Worm (Caenorhabditis elegans) whole organism, mixed stage, embryonic: ENCODE data around the gene Y62H9A.13.

Experiments used
- M03D4.4 ChIP-seq: sonication (generic microtip); optimal IDR thresholded peaks from 2 replicates; lab custom pipeline; 2017; ENCODE audit warnings: mild to moderate bottlenecking, missing genetic modification characterization, missing compliant biosample characterization
- bed-3 ChIP-seq: fragments of 200-800 bp; sonication (Bioruptor generic); optimal IDR thresholded peaks from 3 replicates; lab custom pipeline; 2018; ENCODE audit warnings: mild to moderate bottlenecking, missing genetic modification characterization, moderate library complexity, missing compliant biosample characterization
- blmp-1 ChIP-seq: fragments of 150-350 bp; optimal IDR thresholded peaks from 2 replicates; lab custom pipeline; 2014; ENCODE audit warnings: missing biosample characterization, missing genetic modification characterization
- ceh-39 ChIP-seq: fragments of 150-350 bp; optimal IDR thresholded peaks from 2 replicates; lab custom pipeline; 2014; ENCODE audit warnings: missing biosample characterization, missing genetic modification characterization
- ces-1 ChIP-seq: fragments of 150-350 bp; optimal IDR thresholded peaks from 2 replicates; lab custom pipeline; 2014; ENCODE audit warnings: missing biosample characterization, missing genetic modification reagents, missing genetic modification characterization
- cnd-1 ChIP-seq: fragments of 200-800 bp; sonication (Bioruptor generic); optimal IDR thresholded peaks from 2 replicates; lab custom pipeline; 2018; ENCODE audit warnings: mild to moderate bottlenecking, missing genetic modification characterization, missing compliant biosample characterization
- elt-1 ChIP-seq: sonication (generic microtip); optimal IDR thresholded peaks from 2 replicates; lab custom pipeline; 2017; ENCODE audit warnings: missing genetic modification characterization, mild to moderate bottlenecking, missing compliant biosample characterization, antibody characterized with exemption, moderate library complexity, borderline replicate concordance; ENCODE audit not compliant: insufficient read depth
- elt-3 ChIP-seq: fragments of 150-350 bp; optimal IDR thresholded peaks from 2 replicates; lab custom pipeline; 2014; ENCODE audit warnings: missing biosample characterization, missing genetic modification characterization
- flh-1 ChIP-seq: fragments of 200-800 bp; sonication (Bioruptor generic); optimal IDR thresholded peaks from 2 replicates; lab custom pipeline; 2018; ENCODE audit warnings: mild to moderate bottlenecking, missing genetic modification characterization, moderate library complexity, missing compliant biosample characterization
- ham-2 ChIP-seq: fragments of 200-800 bp; sonication (Bioruptor generic); optimal IDR thresholded peaks from 2 replicates; lab custom pipeline; 2018; ENCODE audit warnings: mild to moderate bottlenecking, missing genetic modification characterization, missing compliant biosample characterization
- hlh-1 ChIP-seq: fragments of 150-350 bp; optimal IDR thresholded peaks from 2 replicates; lab custom pipeline; 2014; ENCODE audit warnings: missing biosample characterization, missing genetic modification reagents, missing genetic modification characterization
- lin-13 ChIP-seq: fragments of 150-350 bp; optimal IDR thresholded peaks from 2 replicates; lab custom pipeline; 2014; ENCODE audit warnings: missing biosample characterization, missing genetic modification characterization
- lin-32 ChIP-seq: fragments of 200-800 bp; sonication (Bioruptor generic); optimal IDR thresholded peaks from 2 replicates; lab custom pipeline; 2018; ENCODE audit warnings: mild to moderate bottlenecking, missing genetic modification characterization, missing compliant biosample characterization
- lsy-2 ChIP-seq: fragments of 150-350 bp; optimal IDR thresholded peaks from 2 replicates; lab custom pipeline; 2014; ENCODE audit warnings: missing biosample characterization, missing genetic modification characterization
- mep-1 ChIP-seq: fragments of 150-350 bp; optimal IDR thresholded peaks from 2 replicates; lab custom pipeline; 2017; ENCODE audit warnings: missing biosample characterization, missing genetic modification reagents, missing genetic modification characterization, inconsistent platforms
- mls-2 ChIP-seq: sonication (generic microtip); optimal IDR thresholded peaks from 2 replicates; lab custom pipeline; 2016; ENCODE audit warnings: mild to moderate bottlenecking, missing genetic modification characterization, moderate library complexity, missing compliant biosample characterization
- nhr-12 ChIP-seq: fragments of 150-350 bp; optimal IDR thresholded peaks from 2 replicates; lab custom pipeline; 2014; ENCODE audit warnings: missing biosample characterization, missing genetic modification characterization
- nhr-237 ChIP-seq: fragments of 150-350 bp; optimal IDR thresholded peaks from 2 replicates; lab custom pipeline; 2014; ENCODE audit warnings: missing biosample characterization, missing genetic modification characterization
- pha-4 ChIP-seq: fragments of 150-350 bp; optimal IDR thresholded peaks from 2 replicates; lab custom pipeline; 2018; ENCODE audit warnings: missing biosample characterization, missing genetic modification reagents, missing genetic modification characterization
- sem-2 ChIP-seq: fragments of 200-800 bp; sonication (Bioruptor generic); optimal IDR thresholded peaks from 2 replicates; lab custom pipeline; 2018; ENCODE audit warnings: mild to moderate bottlenecking, missing genetic modification characterization, missing compliant biosample characterization
- sptf-1 ChIP-seq: sonication (generic microtip); optimal IDR thresholded peaks from 2 replicates; lab custom pipeline; 2017; ENCODE audit warnings: mild to moderate bottlenecking, missing genetic modification characterization, moderate library complexity, missing compliant biosample characterization
- tbx-8 ChIP-seq: fragments of 200-800 bp; sonication (Bioruptor generic); optimal IDR thresholded peaks from 2 replicates; lab custom pipeline; 2018; ENCODE audit warnings: mild to moderate bottlenecking, missing genetic modification characterization, moderate library complexity, missing compliant biosample characterization
- unc-120 ChIP-seq: sonication (generic microtip); optimal IDR thresholded peaks from 2 replicates; lab custom pipeline; 2017; ENCODE audit warnings: missing genetic modification characterization, missing compliant biosample characterization; ENCODE audit not compliant: poor library complexity, severe bottlenecking
- unc-39 ChIP-seq: fragments of 150-350 bp; optimal IDR thresholded peaks from 2 replicates; lab custom pipeline; 2014; ENCODE audit warnings: missing biosample characterization, missing genetic modification characterization
- unc-62 ChIP-seq: fragments of 150-350 bp; optimal IDR thresholded peaks from 2 replicates; lab custom pipeline; 2014; ENCODE audit warnings: missing biosample characterization, missing genetic modification reagents, missing genetic modification characterization
- zip-8 ChIP-seq: fragments of 150-350 bp; optimal IDR thresholded peaks from 2 replicates; lab custom pipeline; 2014; ENCODE audit warnings: missing biosample characterization, missing genetic modification characterization

Y62H9A.13 gene

DNA sequence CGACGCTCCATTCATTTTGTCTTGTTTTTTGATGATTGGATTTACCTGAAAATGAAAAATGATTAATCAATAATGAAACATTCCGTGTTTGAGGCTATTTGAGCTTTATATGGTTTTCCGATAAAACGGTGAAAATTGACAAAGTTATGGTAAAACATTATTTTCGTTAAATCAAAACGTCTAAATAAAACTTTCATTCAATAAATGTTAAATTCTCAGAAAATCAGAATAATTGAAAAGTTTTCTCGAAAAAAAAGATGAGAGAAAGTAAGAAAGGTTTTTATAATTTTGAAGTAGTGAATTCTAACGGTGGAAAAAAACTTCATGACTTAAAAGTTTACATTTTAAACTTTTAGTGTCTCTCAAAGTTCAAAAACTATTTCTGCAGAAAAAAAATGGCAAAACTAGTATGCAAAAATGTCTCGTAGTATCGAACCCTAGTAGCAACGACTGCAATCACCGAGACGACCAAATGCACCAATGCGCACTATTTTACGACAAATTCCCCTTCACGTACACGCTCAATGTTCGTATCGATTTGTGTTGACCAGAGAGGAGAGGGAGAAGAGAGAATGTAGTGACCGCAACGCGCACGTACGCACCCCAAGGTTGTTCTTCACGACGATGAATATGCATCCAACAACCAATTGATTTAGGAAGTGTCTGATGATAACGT is 30.1 kb downstream of the Y62H9A.13 start, which contains the start of gene nfya-1:
Gene nfya-1 (minus strand): TSS at position 51 of the 676 bp plus-strand sequence.
- no peak for TF ChIP-seq tbx-8 (GFP tag; lab: Kevin White, UChicago)
- peak; percentile 38 for TF ChIP-seq mep-1 (tag; lab: Kevin White, UChicago)
- TF ChIP-seq ceh-39 (tag; lab: Kevin White, UChicago) = peak; percentile 59
- peak; percentile 62 for TF ChIP-seq hlh-1 (tag; lab: Kevin White, UChicago)
- TF ChIP-seq lin-13 (tag; lab: Kevin White, UChicago) = peak; percentile 32
- TF ChIP-seq ces-1 (GFP tag; lab: Kevin White, UChicago) = peak; percentile 44
- peak; percentile 28 for TF ChIP-seq pha-4
- TF ChIP-seq zip-8 (tag; lab: Kevin White, UChicago) = no peak

- TF ChIP-seq pha-4 = peak; percentile 1
- peak; percentile 29 for TF ChIP-seq mep-1 (tag; lab: Kevin White, UChicago)
- TF ChIP-seq mls-2 (tag; lab: Kevin White, UChicago) = no peak
- peak; percentile 85 for TF ChIP-seq cnd-1
- TF ChIP-seq lin-13 (tag; lab: Kevin White, UChicago) = peak; percentile 3
- TF ChIP-seq lin-32 (GFP tag; lab: Kevin White, UChicago) = peak; percentile 52
- peak; percentile 32 for TF ChIP-seq ceh-39 (tag; lab: Kevin White, UChicago)
- no peak for TF ChIP-seq lsy-2 (tag; lab: Kevin White, UChicago)
Measured at ce11 chrX:11948184-11948894, 31.5 kb downstream of the Y62H9A.13 start, which contains the start of gene lsd-1. Gene lsd-1, plus strand, starts transcription at chrX:11948844.

- TF ChIP-seq hlh-1 (tag; lab: Kevin White, UChicago) (no peak), mep-1 (tag; lab: Kevin White, UChicago) (no peak), M03D4.4 (tag; lab: Kevin White, UChicago) (no peak), unc-39 (tag; lab: Kevin White, UChicago) (no peak)
Measured at ce11 chrX:11952129-11952528, 35.3 kb downstream of the Y62H9A.13 start.

DNA sequence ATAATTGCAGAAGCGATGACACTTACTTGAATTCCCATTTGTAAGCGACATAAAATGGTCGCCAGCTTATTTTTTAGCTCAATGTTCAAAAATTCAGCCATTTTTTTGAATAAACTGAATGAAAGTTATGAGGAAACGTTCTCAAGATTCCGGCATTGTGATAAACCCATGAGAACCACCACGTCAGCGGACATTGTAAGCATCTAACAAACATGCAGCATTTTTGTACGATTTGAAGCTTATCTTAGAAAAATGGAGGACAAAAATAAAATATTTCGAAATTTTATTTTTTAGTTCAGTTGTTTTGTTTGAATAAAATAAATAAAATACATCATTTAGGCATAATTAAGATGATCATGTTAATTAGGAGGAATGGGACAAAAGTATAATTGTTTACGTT is 36.4 kb downstream of the Y62H9A.13 start, which contains the start of gene T08D10.4:
Gene T08D10.4 (minus strand): TSS at position 101 of the 400 bp plus-strand sequence.
- TF ChIP-seq nhr-237 (tag; lab: Kevin White, UChicago) (no peak), hlh-1 (tag; lab: Kevin White, UChicago) (no peak), lin-13 (tag; lab: Kevin White, UChicago) (no peak), tbx-8 (GFP tag; lab: Kevin White, UChicago) (no peak), elt-3 (tag; lab: Kevin White, UChicago) (no peak), sem-2 (no peak), blmp-1 (tag; lab: Kevin White, UChicago) (no peak)
- TF ChIP-seq, all 35 proteins: peak for 0

DNA sequence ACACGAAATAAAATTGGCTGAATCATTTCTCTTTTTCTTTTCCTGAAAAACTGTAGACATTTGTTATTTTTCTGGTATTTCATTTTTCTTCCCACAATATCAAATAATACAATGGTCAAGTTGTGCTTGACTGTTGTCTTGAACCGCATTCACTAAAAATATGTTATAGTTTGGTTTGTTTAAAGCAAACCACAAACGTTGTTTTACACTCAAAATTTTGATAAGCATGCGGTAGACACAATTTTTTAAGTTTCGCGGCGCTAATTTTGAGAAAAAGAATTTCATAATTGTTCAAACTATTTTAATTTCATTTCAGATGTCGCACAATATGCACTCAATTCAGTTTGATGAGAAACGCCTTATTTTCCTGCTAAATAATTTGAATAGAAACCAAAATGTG is 38.3 kb downstream of the Y62H9A.13 start, which contains the start of gene T08D10.3:
Gene T08D10.3 (plus strand): TSS at position 301 of the 400 bp plus-strand sequence.
- TF ChIP-seq ham-2 (no peak), elt-1 (tag; lab: Kevin White, UChicago) (no peak), sptf-1 (tag; lab: Kevin White, UChicago) (no peak), bed-3 (GFP tag; lab: Kevin White, UChicago) (no peak), cnd-1 (no peak), lin-32 (GFP tag; lab: Kevin White, UChicago) (no peak), unc-39 (tag; lab: Kevin White, UChicago) (no peak)
- TF ChIP-seq, all 35 proteins: peak for 0

DNA sequence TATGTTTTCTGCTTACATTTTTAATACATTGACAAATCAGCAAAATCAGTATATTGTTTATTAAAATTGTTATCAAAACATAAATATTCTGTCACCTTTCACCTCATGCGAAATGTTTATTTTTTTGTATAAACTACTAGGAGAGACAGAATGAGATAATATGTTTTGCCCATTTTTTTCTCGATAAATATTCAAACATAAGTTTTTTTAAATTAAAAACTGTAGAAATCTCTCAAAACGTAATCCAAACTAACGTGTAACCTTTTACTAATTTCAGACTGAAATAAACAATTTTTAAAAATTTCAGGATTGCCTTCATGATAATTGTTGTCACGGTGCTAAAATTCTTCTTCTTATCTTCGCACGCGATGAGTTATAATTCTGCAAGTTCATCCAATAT is 40.4 kb downstream of the Y62H9A.13 start, which contains the start of gene T08D10.5:
Gene T08D10.5 (plus strand): TSS at position 301 of the 400 bp plus-strand sequence.
- TF ChIP-seq zip-8 (tag; lab: Kevin White, UChicago) (no peak), unc-39 (tag; lab: Kevin White, UChicago) (no peak), lsy-2 (tag; lab: Kevin White, UChicago) (no peak), unc-120 (tag; lab: Kevin White, UChicago) (no peak), unc-62 (no peak), hlh-1 (tag; lab: Kevin White, UChicago) (no peak), bed-3 (GFP tag; lab: Kevin White, UChicago) (no peak), nhr-237 (tag; lab: Kevin White, UChicago) (no peak), flh-1 (no peak), nhr-12 (no peak), ceh-39 (tag; lab: Kevin White, UChicago) (no peak), elt-3 (tag; lab: Kevin White, UChicago) (no peak)
- TF ChIP-seq, all 35 proteins: peak for 0
